Worm (Caenorhabditis elegans) whole organism, late embryonic: Measurements from ENCODE around the gene C25E10.16.
A peak's percentile ranks its signal among the peaks of the same experiment; 100 is the strongest.

Source experiments
- C38D4.7 ChIP-seq: fragments of 200-800 bp; sonication (Bioruptor generic); optimal IDR thresholded peaks from 2 replicates; lab custom pipeline; 2018; ENCODE audit warnings: mild to moderate bottlenecking, missing genetic modification characterization, moderate library complexity, missing compliant biosample characterization
- T23F11.4 ChIP-seq: fragments of 200-800 bp; sonication (Bioruptor generic); optimal IDR thresholded peaks from 2 replicates; lab custom pipeline; 2018; ENCODE audit warnings: mild to moderate bottlenecking, missing genetic modification characterization, missing compliant biosample characterization
- ama-1 ChIP-seq: fragments of 150-350 bp; optimal IDR thresholded peaks from 2 replicates; lab custom pipeline; 2014
- ceh-14 ChIP-seq: sonication (generic microtip); optimal IDR thresholded peaks from 2 replicates; lab custom pipeline; 2016; ENCODE audit warnings: missing genotype, missing genetic modification characterization, missing compliant biosample characterization
- ceh-22 ChIP-seq: sonication (generic microtip); optimal IDR thresholded peaks from 2 replicates; lab custom pipeline; 2017; ENCODE audit warnings: missing biosample characterization, missing genetic modification characterization
- ceh-24 ChIP-seq: sonication (generic microtip); optimal IDR thresholded peaks from 2 replicates; lab custom pipeline; 2016; ENCODE audit warnings: mild to moderate bottlenecking, missing genetic modification characterization, missing compliant biosample characterization
- ceh-31 ChIP-seq: sonication (generic microtip); optimal IDR thresholded peaks from 2 replicates; lab custom pipeline; 2016; ENCODE audit warnings: missing genetic modification characterization, missing compliant biosample characterization
- ceh-48 ChIP-seq: sonication (generic microtip); optimal IDR thresholded peaks from 2 replicates; lab custom pipeline; 2016; ENCODE audit warnings: missing genetic modification characterization, inconsistent platforms, missing compliant biosample characterization
- ceh-6 ChIP-seq: fragments of 200-800 bp; sonication (Bioruptor generic); optimal IDR thresholded peaks from 2 replicates; lab custom pipeline; 2018; ENCODE audit warnings: mild to moderate bottlenecking, missing genetic modification characterization, missing compliant biosample characterization
- che-1 ChIP-seq: sonication (generic microtip); optimal IDR thresholded peaks from 2 replicates; lab custom pipeline; 2016; ENCODE audit warnings: mild to moderate bottlenecking, missing genetic modification characterization, missing compliant biosample characterization
- elt-2 ChIP-seq: sonication (generic microtip); optimal IDR thresholded peaks from 2 replicates; lab custom pipeline; 2016; ENCODE audit warnings: missing genetic modification reagents, missing genetic modification characterization, missing compliant biosample characterization
- eyg-1 ChIP-seq: sonication (generic microtip); optimal IDR thresholded peaks from 2 replicates; lab custom pipeline; 2016; ENCODE audit warnings: missing genotype, missing genetic modification characterization, missing compliant biosample characterization
- fax-1 ChIP-seq: sonication (generic microtip); optimal IDR thresholded peaks from 2 replicates; lab custom pipeline; 2016; ENCODE audit warnings: missing genotype, missing genetic modification characterization, missing compliant biosample characterization
- gmeb-2 ChIP-seq: sonication (generic microtip); optimal IDR thresholded peaks from 2 replicates; lab custom pipeline; 2016; ENCODE audit warnings: missing genetic modification characterization, inconsistent platforms, missing compliant biosample characterization
- hlh-30 ChIP-seq: sonication (generic microtip); optimal IDR thresholded peaks from 2 replicates; lab custom pipeline; 2017; ENCODE audit warnings: antibody characterized with exemption, missing genetic modification characterization, missing compliant biosample characterization; ENCODE audit not compliant: insufficient read depth
- hlh-6 ChIP-seq: sonication (generic microtip); optimal IDR thresholded peaks from 2 replicates; lab custom pipeline; 2016; ENCODE audit warnings: missing genotype, missing genetic modification characterization, missing compliant biosample characterization
- madf-2 ChIP-seq: sonication (generic microtip); optimal IDR thresholded peaks from 2 replicates; lab custom pipeline; 2017; ENCODE audit warnings: missing genetic modification characterization, missing compliant biosample characterization
- mec-3 ChIP-seq: sonication (generic microtip); optimal IDR thresholded peaks from 2 replicates; lab custom pipeline; 2016; ENCODE audit warnings: borderline replicate concordance, missing genetic modification characterization, missing compliant biosample characterization
- nhr-232 ChIP-seq: sonication (generic microtip); optimal IDR thresholded peaks from 2 replicates; lab custom pipeline; 2016; ENCODE audit warnings: missing genetic modification characterization, missing compliant biosample characterization
- npax-4 ChIP-seq: sonication (generic microtip); optimal IDR thresholded peaks from 2 replicates; lab custom pipeline; 2016; ENCODE audit warnings: missing genetic modification characterization, missing compliant biosample characterization
- odd-2 ChIP-seq: sonication (generic microtip); optimal IDR thresholded peaks from 2 replicates; lab custom pipeline; 2017; ENCODE audit warnings: antibody characterized with exemption, mild to moderate bottlenecking, missing genetic modification characterization, missing compliant biosample characterization
- pag-3 ChIP-seq: sonication (generic microtip); optimal IDR thresholded peaks from 2 replicates; lab custom pipeline; 2016; ENCODE audit warnings: missing compliant biosample characterization, missing genetic modification characterization, borderline replicate concordance
- pha-4 ChIP-seq: fragments of 150-350 bp; optimal IDR thresholded peaks from 2 replicates; lab custom pipeline; 2018; ENCODE audit warnings: missing biosample characterization, missing genetic modification reagents, missing genetic modification characterization
- pqm-1 ChIP-seq: sonication (generic microtip); optimal IDR thresholded peaks from 2 replicates; lab custom pipeline; 2016; ENCODE audit warnings: missing genetic modification characterization, missing compliant biosample characterization
- rnt-1 ChIP-seq: sonication (generic microtip); optimal IDR thresholded peaks from 2 replicates; lab custom pipeline; 2016; ENCODE audit warnings: missing genetic modification characterization, missing compliant biosample characterization
- sdc-2 ChIP-seq: sonication (generic microtip); optimal IDR thresholded peaks from 2 replicates; lab custom pipeline; 2016; ENCODE audit warnings: missing genotype, missing genetic modification characterization, missing compliant biosample characterization
- sox-4 ChIP-seq: sonication (generic microtip); optimal IDR thresholded peaks from 2 replicates; lab custom pipeline; 2017; ENCODE audit warnings: mild to moderate bottlenecking, missing genetic modification characterization, inconsistent platforms, missing compliant biosample characterization
- syd-9 ChIP-seq: sonication (generic microtip); optimal IDR thresholded peaks from 2 replicates; lab custom pipeline; 2016; ENCODE audit warnings: mild to moderate bottlenecking, missing genetic modification characterization, moderate library complexity, missing compliant biosample characterization
- ttx-3 ChIP-seq: sonication (generic microtip); optimal IDR thresholded peaks from 2 replicates; lab custom pipeline; 2016; ENCODE audit warnings: missing genetic modification reagents, missing genetic modification characterization, missing compliant biosample characterization
- unc-42 ChIP-seq: sonication (generic microtip); optimal IDR thresholded peaks from 2 replicates; lab custom pipeline; 2016; ENCODE audit warnings: missing genotype, missing genetic modification characterization, missing compliant biosample characterization
- zip-5 ChIP-seq: sonication (generic microtip); optimal IDR thresholded peaks from 2 replicates; lab custom pipeline; 2016; ENCODE audit warnings: missing genetic modification characterization, missing compliant biosample characterization

C25E10.16 gene

ce11 chrV:9079965-9080432 lies 20.6 kb upstream of the C25E10.16 start:
- TF ChIP-seq npax-4 (tag; lab: Kevin White, UChicago) (no peak), eyg-1 (tag; lab: Kevin White, UChicago) (no peak), elt-2 (tag; lab: Kevin White, UChicago) (peak; percentile 44), ceh-48 (tag; lab: Kevin White, UChicago) (no peak)

- TF ChIP-seq elt-2 (tag; lab: Kevin White, UChicago) (peak; percentile 73), hlh-30 (no peak), sdc-2 (tag; lab: Kevin White, UChicago) (no peak), nhr-232 (no peak)
Measured at ce11 chrV:9078815-9079525, 19.6 kb upstream of the C25E10.16 start.

- TF ChIP-seq hlh-6 (tag; lab: Kevin White, UChicago): no peak
- TF ChIP-seq T23F11.4 (GFP tag; lab: Kevin White, UChicago): no peak
- no peak for TF ChIP-seq C38D4.7 (GFP tag; lab: Kevin White, UChicago)
- no peak for TF ChIP-seq ceh-31 (tag; lab: Kevin White, UChicago)
- TF ChIP-seq odd-2 (tag; lab: Kevin White, UChicago): no peak
- TF ChIP-seq pqm-1 (tag; lab: Kevin White, UChicago): no peak
Measured at ce11 chrV:9078067-9078581, 18.8 kb upstream of the C25E10.16 start.

ce11 chrV:9076273-9076672 lies 16.9 kb upstream of the C25E10.16 start, which contains the start of gene T27E4.7:
TSS of gene T27E4.7 (minus strand) at chrV:9076322.
- TF ChIP-seq syd-9 (tag; lab: Kevin White, UChicago) (no peak), pqm-1 (tag; lab: Kevin White, UChicago) (no peak), fax-1 (tag; lab: Kevin White, UChicago) (no peak), rnt-1 (tag; lab: Kevin White, UChicago) (no peak), nhr-232 (no peak), ama-1 (lab: Kevin White, UChicago) (no peak), gmeb-2 (tag; lab: Kevin White, UChicago) (no peak), ceh-6 (no peak), ceh-22 (tag; lab: Kevin White, UChicago) (no peak), che-1 (tag; lab: Kevin White, UChicago) (no peak), sox-4 (no peak), madf-2 (tag; lab: Kevin White, UChicago) (no peak)

- TF ChIP-seq mec-3 (tag; lab: Kevin White, UChicago): no peak
- no peak for TF ChIP-seq hlh-6 (tag; lab: Kevin White, UChicago)
- no peak for TF ChIP-seq ceh-14 (tag; lab: Kevin White, UChicago)
- TF ChIP-seq zip-5 (tag; lab: Kevin White, UChicago): no peak
- TF ChIP-seq ttx-3 (tag; lab: Kevin White, UChicago): no peak
- no peak for TF ChIP-seq unc-42 (tag; lab: Kevin White, UChicago)
- no peak for TF ChIP-seq pag-3 (tag; lab: Kevin White, UChicago)
- no peak for TF ChIP-seq ceh-24 (tag; lab: Kevin White, UChicago)
- no peak for TF ChIP-seq pha-4 (tag; lab: Kevin White, UChicago)
- TF ChIP-seq, all 69 proteins: peak for 0
Measured at ce11 chrV:9075827-9076226, 16.5 kb upstream of the C25E10.16 start.
